Worm (Caenorhabditis elegans) whole organism, L2 larva: Measurements from ENCODE around the gene F15B9.11.

Experiments used
- Y55F3AM.14 ChIP-seq: fragments of 200-800 bp; sonication (Bioruptor generic); optimal IDR thresholded peaks from 2 replicates; lab custom pipeline; 2018; ENCODE audit warnings: mild to moderate bottlenecking, missing genetic modification characterization, missing compliant biosample characterization
- ceh-82 ChIP-seq: fragments of 150-350 bp; optimal IDR thresholded peaks from 2 replicates; lab custom pipeline; 2014; ENCODE audit warnings: missing biosample characterization, missing genetic modification characterization
- elt-1 ChIP-seq: fragments of 150-350 bp; optimal IDR thresholded peaks from 2 replicates; lab custom pipeline; 2014; ENCODE audit warnings: missing biosample characterization, missing genetic modification characterization
- gmeb-1 ChIP-seq: fragments of 150-350 bp; optimal IDR thresholded peaks from 2 replicates; lab custom pipeline; 2014; ENCODE audit warnings: missing biosample characterization, missing genetic modification characterization
- nhr-12 ChIP-seq: fragments of 150-350 bp; optimal IDR thresholded peaks from 2 replicates; lab custom pipeline; 2014; ENCODE audit warnings: missing biosample characterization, missing genetic modification characterization
- nhr-23 ChIP-seq: fragments of 150-350 bp; optimal IDR thresholded peaks from 2 replicates; lab custom pipeline; 2014; ENCODE audit warnings: missing biosample characterization, missing genetic modification reagents, missing genetic modification characterization
- skn-1 ChIP-seq: sonication (generic microtip); optimal IDR thresholded peaks from 2 replicates; lab custom pipeline; 2017; ENCODE audit warnings: missing biosample characterization, missing genetic modification characterization
- unc-55 ChIP-seq: fragments of 150-350 bp; sonication (generic microtip); optimal IDR thresholded peaks from 3 replicates; lab custom pipeline; 2014; ENCODE audit warnings: missing biosample characterization, missing genetic modification reagents, missing genetic modification characterization
- unc-62 ChIP-seq: fragments of 150-350 bp; optimal IDR thresholded peaks from 2 replicates; lab custom pipeline; 2014; ENCODE audit warnings: missing biosample characterization, missing genetic modification reagents, missing genetic modification characterization
- zag-1 ChIP-seq: fragments of 150-350 bp; optimal IDR thresholded peaks from 2 replicates; lab custom pipeline; 2014; ENCODE audit warnings: missing biosample characterization, missing genetic modification characterization

DNA sequence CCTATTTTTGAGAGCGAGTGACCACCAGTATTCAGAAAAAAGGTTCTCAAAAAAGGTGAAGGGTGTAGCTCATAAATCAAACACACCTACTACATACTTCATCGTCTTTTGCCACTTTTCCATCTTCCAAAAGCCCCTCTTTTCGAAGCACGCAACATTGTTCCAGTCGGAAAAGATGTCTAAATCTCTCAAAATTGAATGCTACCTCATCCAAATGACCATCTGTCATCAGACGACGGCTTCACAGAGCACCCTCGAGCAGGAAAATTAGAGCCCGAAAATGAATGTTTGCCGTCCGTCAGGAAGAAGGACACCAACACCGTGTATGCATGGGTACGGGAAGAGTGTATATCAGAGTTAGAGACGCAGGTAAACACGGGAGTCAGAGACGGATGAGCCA is 28.8 kb upstream of the F15B9.11 start:
- TF ChIP-seq elt-1 (tag; lab: Kevin White, UChicago): no peak
- TF ChIP-seq Y55F3AM.14 (GFP tag; lab: Kevin White, UChicago): no peak
- TF ChIP-seq ceh-82: no peak
- TF ChIP-seq unc-55: no peak
- TF ChIP-seq nhr-12 (tag; lab: Kevin White, UChicago): no peak
- no peak for TF ChIP-seq zag-1 (tag; lab: Kevin White, UChicago)
- TF ChIP-seq skn-1 (tag; lab: Kevin White, UChicago): no peak
- TF ChIP-seq nhr-23 (tag; lab: Kevin White, UChicago): no peak
- TF ChIP-seq gmeb-1 (tag; lab: Kevin White, UChicago): no peak
- no peak for TF ChIP-seq unc-62 (GFP tag; lab: Kevin White, UChicago)
